Worm (Caenorhabditis elegans): Measurements from ENCODE around the gene C03C10.7.

C03C10.7 gene

DNA sequence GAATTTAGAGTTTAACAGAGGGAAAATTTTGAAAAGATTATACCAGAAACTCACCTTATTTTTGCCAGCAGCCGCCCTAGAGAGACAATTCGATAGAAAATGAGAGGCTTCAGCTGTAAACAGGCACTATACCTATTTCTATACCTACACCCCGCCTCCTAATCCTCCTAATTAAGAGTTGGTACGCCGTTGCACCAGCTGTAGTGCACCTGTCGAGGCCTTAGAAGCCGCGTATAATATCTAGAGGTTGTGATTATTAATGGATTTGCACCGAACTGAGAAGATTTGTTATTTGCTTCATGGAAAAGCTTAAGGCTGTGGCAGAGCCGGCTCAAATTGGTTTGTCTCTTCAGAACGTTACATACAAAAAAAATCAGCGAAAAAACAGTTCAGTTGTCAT lies 3.8 kb upstream of the C03C10.7 start, which contains the start of gene C03C10.5:
Gene C03C10.5 (minus strand): TSS at position 101 of the 400 bp plus-strand sequence.
- no peak for TF ChIP-seq ceh-83 (GFP tag; optimal IDR thresholded peaks at IDR 0.05)
- peak; percentile 75 for TF ChIP-seq lin-32 (GFP tag; optimal IDR thresholded peaks at IDR 0.05)
- no peak for TF ChIP-seq lsy-2 (tag; optimal IDR thresholded peaks at IDR 0.05)
- TF ChIP-seq nhr-76 (tag; optimal IDR thresholded peaks at IDR 0.05): no peak
- no peak for TF ChIP-seq lin-13 (tag; optimal IDR thresholded peaks at IDR 0.05)

DNA sequence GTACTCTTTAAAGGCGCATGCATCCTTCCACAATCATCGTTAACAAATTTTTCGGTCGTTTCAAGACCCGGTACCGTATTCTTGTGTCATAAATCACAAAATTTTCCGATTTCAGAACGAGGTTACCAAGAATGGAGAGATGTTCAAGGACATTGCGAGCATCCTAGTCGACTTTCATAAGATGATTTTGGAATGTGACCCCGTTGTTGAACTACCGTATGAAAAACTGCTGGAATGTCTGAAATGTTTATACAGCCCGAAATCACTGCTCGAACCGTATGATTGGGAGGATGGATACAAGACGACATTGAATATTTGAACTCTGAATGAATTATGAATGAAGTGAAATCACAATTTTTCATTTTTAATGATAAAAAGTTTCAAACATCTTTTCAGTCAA lies 2.9 kb upstream of the C03C10.7 start:
- TF ChIP-seq sem-2 (GFP tag; optimal IDR thresholded peaks at IDR 0.05) (no peak), elt-3 (tag; optimal IDR thresholded peaks at IDR 0.05) (no peak), blmp-1 (tag; optimal IDR thresholded peaks at IDR 0.05) (no peak), ham-2 (GFP tag; optimal IDR thresholded peaks at IDR 0.05) (no peak)

DNA sequence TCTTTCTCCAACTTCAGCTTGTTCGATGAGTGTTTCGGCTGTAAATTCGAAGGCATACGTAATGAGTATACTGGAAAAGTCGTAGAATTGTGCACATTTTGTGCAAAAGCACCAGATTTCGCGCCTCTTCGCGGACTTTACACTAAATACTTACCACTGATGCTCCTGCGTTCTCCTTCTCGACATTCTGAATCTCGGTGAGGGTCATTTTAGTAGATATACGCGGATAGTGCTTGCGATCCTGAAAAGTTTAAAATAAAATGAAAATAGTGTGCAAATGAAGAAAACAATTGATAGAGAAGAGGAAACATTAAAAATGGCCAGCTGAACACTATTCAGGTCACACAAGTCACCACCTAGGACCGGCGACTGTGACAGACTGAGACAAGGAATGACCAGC lies 1.2 kb upstream of the C03C10.7 start, which contains the start of gene rnr-2:
Gene rnr-2 (minus strand): TSS at position 241 of the 400 bp plus-strand sequence.
- peak; percentile 3 for TF ChIP-seq hlh-1 (tag; optimal IDR thresholded peaks at IDR 0.05)
- TF ChIP-seq drap-1 (GFP tag; optimal IDR thresholded peaks at IDR 0.05): no peak

DNA sequence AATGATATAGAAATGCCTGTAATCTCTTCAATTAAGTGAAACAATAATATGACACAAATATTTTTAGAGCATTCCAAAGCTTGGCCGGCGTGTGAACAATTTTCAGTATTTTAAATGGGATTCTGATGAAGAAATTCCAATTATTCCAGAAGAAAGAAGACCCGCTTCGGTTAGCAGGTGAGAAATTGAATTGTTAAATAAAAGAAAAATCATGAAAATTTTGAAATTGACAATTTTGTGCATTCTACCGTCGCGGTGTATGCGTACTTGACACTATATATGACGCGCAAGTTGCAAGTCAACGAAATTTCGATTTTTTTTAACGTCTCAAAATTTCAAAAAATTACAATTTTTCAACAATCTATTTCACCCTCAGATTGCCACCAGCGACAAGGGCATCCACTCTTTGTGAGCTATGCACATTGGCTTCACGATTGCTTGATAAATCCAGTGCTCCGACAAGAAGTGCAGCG lies 561 bp downstream of the C03C10.7 start:
- no peak for TF ChIP-seq sptf-1 (tag; optimal IDR thresholded peaks at IDR 0.05)
- TF ChIP-seq flh-1 (GFP tag; optimal IDR thresholded peaks at IDR 0.05): no peak
- TF ChIP-seq pha-4 (tag; optimal IDR thresholded peaks at IDR 0.05): no peak
- no peak for TF ChIP-seq nhr-76 (tag; optimal IDR thresholded peaks at IDR 0.05)
- no peak for TF ChIP-seq mep-1 (tag; optimal IDR thresholded peaks at IDR 0.05)
- no peak for TF ChIP-seq unc-62 (GFP tag; optimal IDR thresholded peaks at IDR 0.05)
- no peak for TF ChIP-seq lsy-2 (tag; optimal IDR thresholded peaks at IDR 0.05)
- TF ChIP-seq hlh-1 (tag; optimal IDR thresholded peaks at IDR 0.05): no peak
- no peak for TF ChIP-seq elt-3 (tag; optimal IDR thresholded peaks at IDR 0.05)
- TF ChIP-seq ceh-43 (GFP tag; optimal IDR thresholded peaks at IDR 0.05): no peak
- no peak for TF ChIP-seq ces-1 (GFP tag; optimal IDR thresholded peaks at IDR 0.05)
- no peak for TF ChIP-seq drap-1 (GFP tag; optimal IDR thresholded peaks at IDR 0.05)
- TF ChIP-seq M03D4.4 (tag; optimal IDR thresholded peaks at IDR 0.05): no peak
- TF ChIP-seq bed-3 (GFP tag; optimal IDR thresholded peaks at IDR 0.05): no peak
- TF ChIP-seq lin-32 (GFP tag; optimal IDR thresholded peaks at IDR 0.05): no peak

DNA sequence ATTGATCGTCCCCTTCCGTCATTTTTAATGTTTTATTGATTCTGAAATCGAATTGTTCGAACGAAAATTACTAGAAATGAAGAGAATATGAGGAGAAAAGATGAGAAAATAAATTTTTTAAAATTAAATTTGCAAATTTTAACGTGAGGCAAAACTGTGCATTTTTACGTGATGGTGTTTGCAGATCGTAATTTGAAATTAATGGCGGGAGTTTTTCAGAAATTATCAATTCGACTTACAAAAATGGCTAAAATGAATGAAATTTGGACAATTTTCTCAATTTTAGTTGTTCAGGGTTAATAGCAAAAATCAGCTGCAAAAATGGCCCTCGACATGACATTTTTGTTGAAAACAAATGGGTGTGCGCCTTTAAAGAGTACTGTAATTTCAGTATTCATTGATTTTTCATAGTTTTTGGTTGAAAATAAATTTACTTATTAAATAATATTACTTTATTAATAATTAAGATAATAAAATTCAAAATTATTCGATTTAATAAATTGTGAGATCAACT lies 2.3 kb downstream of the C03C10.7 start, which contains the start of gene rei-1:
Gene rei-1 (minus strand): TSS at position 84 of the 514 bp plus-strand sequence.
- TF ChIP-seq drap-1 (GFP tag; optimal IDR thresholded peaks at IDR 0.05): no peak
- TF ChIP-seq lsy-2 (tag; optimal IDR thresholded peaks at IDR 0.05): no peak
- TF ChIP-seq flh-1 (GFP tag; optimal IDR thresholded peaks at IDR 0.05): no peak
- TF ChIP-seq ztf-11 (tag; optimal IDR thresholded peaks at IDR 0.05): no peak
- TF ChIP-seq lin-32 (GFP tag; optimal IDR thresholded peaks at IDR 0.05): no peak
- no peak for TF ChIP-seq lin-13 (tag; optimal IDR thresholded peaks at IDR 0.05)
- no peak for TF ChIP-seq snpc-4 (tag; optimal IDR thresholded peaks at IDR 0.05)
- no peak for TF ChIP-seq pha-4 (tag; optimal IDR thresholded peaks at IDR 0.05)
- TF ChIP-seq tbx-8 (GFP tag; optimal IDR thresholded peaks at IDR 0.05): no peak
- TF ChIP-seq nhr-76 (tag; optimal IDR thresholded peaks at IDR 0.05): no peak
- no peak for TF ChIP-seq cnd-1 (tag; optimal IDR thresholded peaks at IDR 0.05)
- no peak for TF ChIP-seq M03D4.4 (tag; optimal IDR thresholded peaks at IDR 0.05)

DNA sequence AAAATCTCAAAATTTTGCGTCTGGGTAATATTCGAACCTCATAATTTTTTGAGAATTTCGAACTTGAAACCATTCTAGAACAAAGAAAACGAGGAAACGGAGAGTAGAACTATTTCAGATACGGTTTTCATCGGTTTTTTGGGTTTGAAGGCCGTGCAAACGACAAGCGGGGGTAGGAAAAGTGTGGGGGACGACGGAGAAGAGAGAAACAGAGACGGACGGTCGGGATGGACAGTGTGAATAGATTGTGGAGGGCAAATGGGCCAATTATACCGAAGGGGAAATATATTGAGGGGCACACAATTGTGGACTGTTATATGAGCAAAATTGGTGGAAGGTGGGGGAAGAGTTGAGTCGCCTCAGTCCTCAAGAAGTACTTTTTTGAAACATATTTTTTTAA lies 2.9 kb downstream of the C03C10.7 start:
- no peak for TF ChIP-seq ham-2 (GFP tag; optimal IDR thresholded peaks at IDR 0.05)
- no peak for TF ChIP-seq nhr-76 (tag; optimal IDR thresholded peaks at IDR 0.05)
- no peak for TF ChIP-seq blmp-1 (tag; optimal IDR thresholded peaks at IDR 0.05)
- no peak for TF ChIP-seq zip-8 (tag; optimal IDR thresholded peaks at IDR 0.05)
- no peak for TF ChIP-seq ztf-11 (tag; optimal IDR thresholded peaks at IDR 0.05)
- TF ChIP-seq flh-1 (GFP tag; optimal IDR thresholded peaks at IDR 0.05): no peak
- TF ChIP-seq nhr-237 (tag; optimal IDR thresholded peaks at IDR 0.05): no peak
- no peak for TF ChIP-seq ces-1 (GFP tag; optimal IDR thresholded peaks at IDR 0.05)
- no peak for TF ChIP-seq unc-39 (tag; optimal IDR thresholded peaks at IDR 0.05)
- no peak for TF ChIP-seq hlh-1 (tag; optimal IDR thresholded peaks at IDR 0.05)
- TF ChIP-seq snpc-4 (tag; optimal IDR thresholded peaks at IDR 0.05): no peak
- no peak for TF ChIP-seq M03D4.4 (tag; optimal IDR thresholded peaks at IDR 0.05)
- TF ChIP-seq sptf-1 (tag; optimal IDR thresholded peaks at IDR 0.05): no peak
- no peak for TF ChIP-seq nhr-2 (tag; optimal IDR thresholded peaks at IDR 0.05)
- no peak for TF ChIP-seq lin-13 (tag; optimal IDR thresholded peaks at IDR 0.05)
- TF ChIP-seq mab-5 (tag; optimal IDR thresholded peaks at IDR 0.05): no peak
- no peak for TF ChIP-seq pha-4 (tag; optimal IDR thresholded peaks at IDR 0.05)
- no peak for TF ChIP-seq elt-3 (tag; optimal IDR thresholded peaks at IDR 0.05)
